Fruit fly (Drosophila melanogaster) whole organism, embryonic: ENCODE measurements around the gene Nup98-96.

Experiments
- ATbp ChIP-seq: fragments of 200-800 bp; sonication (Bioruptor generic); optimal IDR thresholded peaks from 2 replicates; lab custom pipeline; 2017; ENCODE audit warnings: missing biosample characterization, mild to moderate bottlenecking, missing genetic modification characterization, missing genetic modification reagents
- CG10431 ChIP-seq: fragments of 200-800 bp; sonication (Bioruptor generic); optimal IDR thresholded peaks from 3 replicates; lab custom pipeline; 2018; ENCODE audit warnings: missing biosample characterization, mild to moderate bottlenecking, missing genetic modification characterization
- CG13894 ChIP-seq: fragments of 200-800 bp; sonication (Bioruptor generic); optimal IDR thresholded peaks from 3 replicates; lab custom pipeline; 2018; ENCODE audit warnings: missing biosample characterization, mild to moderate bottlenecking, missing genetic modification characterization, moderate library complexity
- CG14441 ChIP-seq: fragments of 200-800 bp; sonication (Bioruptor generic); IDR thresholded peaks from 2 replicates; pipeline ENCODE4 v1.3.6; 2022; ENCODE audit warnings: missing biosample characterization, missing genetic modification characterization
- CG14860 ChIP-seq: fragments of 200-800 bp; sonication (Bioruptor generic); IDR thresholded peaks from 3 replicates; pipeline ENCODE4 v1.3.6; 2022; ENCODE audit warnings: missing biosample characterization, missing genetic modification characterization; ENCODE audit not compliant: partially characterized antibody
- CG17186 ChIP-seq: fragments of 200-800 bp; sonication (Bioruptor generic); optimal IDR thresholded peaks from 3 replicates; lab custom pipeline; 2017; ENCODE audit warnings: missing biosample characterization, missing genetic modification reagents, missing genetic modification characterization
- CG17829 ChIP-seq: fragments of 200-800 bp; optimal IDR thresholded peaks from 2 replicates; lab custom pipeline; 2019; ENCODE audit warnings: missing biosample characterization, mild to moderate bottlenecking, missing genetic modification characterization, moderate library complexity
- CG2889 ChIP-seq: fragments of 200-800 bp; sonication (Bioruptor generic); IDR thresholded peaks from 3 replicates; pipeline ENCODE4 v1.3.6; 2022; ENCODE audit warnings: missing biosample characterization, missing genetic modification characterization
- CG3065 ChIP-seq: fragments of 200-800 bp; sonication (Bioruptor generic); optimal IDR thresholded peaks from 2 replicates; lab custom pipeline; 2016; ENCODE audit warnings: missing biosample characterization, missing genetic modification characterization
- CG32532 ChIP-seq: fragments of 200-800 bp; sonication (Bioruptor generic); IDR thresholded peaks from 2 replicates; pipeline ENCODE4 v1.3.6; 2022; ENCODE audit warnings: missing biosample characterization, missing genetic modification characterization
- CG33213 ChIP-seq: fragments of 200-800 bp; sonication (Bioruptor generic); optimal IDR thresholded peaks from 3 replicates; lab custom pipeline; 2016; ENCODE audit warnings: missing biosample characterization, missing genetic modification characterization
- CG34224 ChIP-seq: fragments of 200-800 bp; sonication (Bioruptor generic); IDR thresholded peaks from 3 replicates; pipeline ENCODE4 v1.3.6; 2022; ENCODE audit warnings: missing biosample characterization, missing genetic modification characterization; ENCODE audit not compliant: partially characterized antibody
- CG42726 ChIP-seq: fragments of 200-800 bp; sonication (Bioruptor generic); IDR thresholded peaks from 2 replicates; pipeline ENCODE4 v1.3.6; 2022; ENCODE audit warnings: missing biosample characterization, missing genetic modification characterization; ENCODE audit not compliant: partially characterized antibody
- CG4820 ChIP-seq: fragments of 200-800 bp; sonication (Bioruptor generic); optimal IDR thresholded peaks from 3 replicates; lab custom pipeline; 2016; ENCODE audit warnings: missing biosample characterization, missing genetic modification characterization
- CG5245 ChIP-seq: fragments of 200-800 bp; sonication (Bioruptor generic); optimal IDR thresholded peaks from 3 replicates; lab custom pipeline; 2016; ENCODE audit warnings: missing biosample characterization, missing genetic modification characterization
- CG7928 ChIP-seq: fragments of 200-800 bp; sonication (Bioruptor generic); optimal IDR thresholded peaks from 2 replicates; lab custom pipeline; 2017; ENCODE audit warnings: missing biosample characterization, mild to moderate bottlenecking, missing genetic modification characterization
- CG7987 ChIP-seq: fragments of 200-800 bp; sonication (Bioruptor generic); optimal IDR thresholded peaks from 2 replicates; lab custom pipeline; 2018; ENCODE audit warnings: missing biosample characterization, mild to moderate bottlenecking, missing genetic modification characterization, moderate library complexity
- CG8290 ChIP-seq, 3 experiments: fragments of 200-800 bp; sonication (Bioruptor generic); optimal IDR thresholded peaks; 2 replicates each; lab custom pipeline; 2016 to 2019; ENCODE audit warnings: missing biosample characterization in 3 of 3, missing genetic modification characterization in 3 of 3, mild to moderate bottlenecking in 2 of 3, moderate library complexity in 1 of 3
- CG9727 ChIP-seq: fragments of 200-800 bp; sonication (Bioruptor generic); optimal IDR thresholded peaks from 3 replicates; lab custom pipeline; 2017; ENCODE audit warnings: missing biosample characterization, mild to moderate bottlenecking, missing genetic modification characterization
- CG9817 ChIP-seq: fragments of 200-800 bp; sonication (Bioruptor generic); optimal IDR thresholded peaks from 2 replicates; lab custom pipeline; 2018; ENCODE audit warnings: missing biosample characterization, mild to moderate bottlenecking, missing genetic modification characterization, moderate library complexity
- CkIIα-i1 ChIP-seq: fragments of 200-800 bp; sonication (Bioruptor generic); IDR thresholded peaks from 2 replicates; pipeline ENCODE4 v1.3.6; 2022; ENCODE audit warnings: missing biosample characterization, missing genetic modification characterization
- Drgx ChIP-seq: fragments of 200-800 bp; sonication (Bioruptor generic); IDR thresholded peaks from 2 replicates; pipeline ENCODE4 v1.3.6; 2022; ENCODE audit warnings: missing biosample characterization, missing genetic modification characterization
- H2.0 ChIP-seq: fragments of 200-800 bp; sonication (Bioruptor generic); IDR thresholded peaks from 2 replicates; pipeline ENCODE4 v1.3.6; 2022; ENCODE audit warnings: missing biosample characterization, missing genetic modification characterization
- NK7.1 ChIP-seq: fragments of 200-800 bp; sonication (Bioruptor generic); optimal IDR thresholded peaks from 3 replicates; lab custom pipeline; 2016; ENCODE audit warnings: missing biosample characterization, missing genetic modification characterization
- Nf-YA ChIP-seq: fragments of 200-800 bp; sonication (Bioruptor generic); IDR thresholded peaks from 2 replicates; pipeline ENCODE4 v1.3.6; 2022; ENCODE audit warnings: missing biosample characterization, missing genetic modification characterization
- Side ChIP-seq: fragments of 200-800 bp; sonication (Bioruptor generic); optimal IDR thresholded peaks from 2 replicates; lab custom pipeline; 2016; ENCODE audit warnings: missing biosample characterization, missing genetic modification characterization
- Sox100B ChIP-seq: fragments of 200-800 bp; sonication (Bioruptor generic); optimal IDR thresholded peaks from 3 replicates; lab custom pipeline; 2018; ENCODE audit warnings: missing biosample characterization, mild to moderate bottlenecking, missing genetic modification characterization
- Sry-δ ChIP-seq: fragments of 200-800 bp; sonication (Bioruptor generic); optimal IDR thresholded peaks from 2 replicates; lab custom pipeline; 2016; ENCODE audit warnings: missing biosample characterization, missing genetic modification characterization
- Xbp1 ChIP-seq: fragments of 200-800 bp; sonication (Bioruptor generic); optimal IDR thresholded peaks from 3 replicates; lab custom pipeline; 2016; ENCODE audit warnings: missing biosample characterization, mild to moderate bottlenecking, missing genetic modification characterization
- ac ChIP-seq: fragments of 200-800 bp; sonication (Bioruptor generic); optimal IDR thresholded peaks from 3 replicates; lab custom pipeline; 2017; ENCODE audit warnings: missing biosample characterization, mild to moderate bottlenecking, missing genetic modification characterization
- bbx ChIP-seq: fragments of 200-800 bp; sonication (Bioruptor generic); IDR thresholded peaks from 2 replicates; pipeline ENCODE4 v1.3.6; 2022; ENCODE audit warnings: missing biosample characterization, missing genetic modification characterization; ENCODE audit not compliant: partially characterized antibody
- bigmax ChIP-seq: fragments of 200-800 bp; sonication (Bioruptor generic); optimal IDR thresholded peaks from 2 replicates; lab custom pipeline; 2018; ENCODE audit warnings: missing biosample characterization, mild to moderate bottlenecking, missing genetic modification characterization
- ci ChIP-seq: fragments of 200-800 bp; sonication (Bioruptor generic); IDR thresholded peaks from 3 replicates; pipeline ENCODE4 v1.3.6; 2022; ENCODE audit warnings: missing biosample characterization, missing genetic modification characterization
- dan ChIP-seq: fragments of 200-800 bp; sonication (Bioruptor generic); IDR thresholded peaks from 2 replicates; pipeline ENCODE4 v1.3.6; 2022; ENCODE audit warnings: missing biosample characterization, missing genetic modification characterization
- dmrt11E ChIP-seq: fragments of 200-800 bp; sonication (Bioruptor generic); optimal IDR thresholded peaks from 3 replicates; lab custom pipeline; 2018; ENCODE audit warnings: missing biosample characterization, mild to moderate bottlenecking, missing genetic modification characterization, moderate library complexity
- esg ChIP-seq: fragments of 200-800 bp; sonication (Bioruptor generic); conservative IDR thresholded peaks from 2 replicates; pipeline ENCODE4 v1.3.6; 2022; ENCODE audit warnings: missing biosample characterization, missing genetic modification characterization
- ewg ChIP-seq: fragments of 200-800 bp; sonication (Bioruptor generic); optimal IDR thresholded peaks from 3 replicates; lab custom pipeline; 2017; ENCODE audit warnings: mild to moderate bottlenecking, missing biosample characterization, missing genetic modification reagents, missing genetic modification characterization
- fd3F ChIP-seq: fragments of 200-800 bp; sonication (Bioruptor generic); optimal IDR thresholded peaks from 2 replicates; lab custom pipeline; 2018; ENCODE audit warnings: missing biosample characterization, mild to moderate bottlenecking, missing genetic modification characterization, moderate library complexity
- nom ChIP-seq: fragments of 200-800 bp; sonication (Bioruptor generic); optimal IDR thresholded peaks from 2 replicates; lab custom pipeline; 2017; ENCODE audit warnings: missing biosample characterization, missing genetic modification characterization, mild to moderate bottlenecking, moderate library complexity, missing genetic modification reagents
- org-1 ChIP-seq: fragments of 200-800 bp; sonication (Bioruptor generic); optimal IDR thresholded peaks from 2 replicates; lab custom pipeline; 2017; ENCODE audit warnings: missing biosample characterization, missing genetic modification characterization
- pho ChIP-seq: fragments of 200-800 bp; sonication (Bioruptor generic); optimal IDR thresholded peaks from 2 replicates; lab custom pipeline; 2016; ENCODE audit warnings: missing biosample characterization, missing genetic modification characterization
- ro ChIP-seq: fragments of 200-800 bp; sonication (Bioruptor generic); IDR thresholded peaks from 2 replicates; pipeline ENCODE4 v1.3.6; 2022; ENCODE audit warnings: missing biosample characterization, missing genetic modification characterization
- sob ChIP-seq: fragments of 200-800 bp; sonication (Bioruptor generic); IDR thresholded peaks from 2 replicates; pipeline ENCODE4 v1.3.6; 2022; ENCODE audit warnings: missing biosample characterization, missing genetic modification characterization
- toy ChIP-seq: fragments of 200-800 bp; sonication (Bioruptor generic); IDR thresholded peaks from 2 replicates; pipeline ENCODE4 v1.3.6; 2022; ENCODE audit warnings: missing biosample characterization, missing genetic modification characterization
- vvl ChIP-seq: fragments of 200-800 bp; sonication (Bioruptor generic); IDR thresholded peaks from 2 replicates; pipeline ENCODE4 v1.3.6; 2022; ENCODE audit warnings: missing biosample characterization, missing genetic modification characterization
- zen ChIP-seq: fragments of 200-800 bp; sonication (Bioruptor generic); optimal IDR thresholded peaks from 3 replicates; lab custom pipeline; 2018; ENCODE audit warnings: missing biosample characterization, mild to moderate bottlenecking, missing genetic modification characterization, moderate library complexity
- zfh1 ChIP-seq: fragments of 200-800 bp; sonication (Bioruptor generic); IDR thresholded peaks from 3 replicates; pipeline ENCODE4 v1.3.6; 2022; ENCODE audit warnings: missing biosample characterization, missing genetic modification characterization

Gene Nup98-96

dm6 chr3R:23782456-23783402, 1.3 kb upstream of the Nup98-96 start (continued):
- TF ChIP-seq dan (GFP tag; lab: Robert Waterston, UW): peak; percentile 77; the same call in 1 of the 2 replicates
- TF ChIP-seq CG10431 (GFP tag; lab: Kevin White, UChicago): peak; percentile 75
- TF ChIP-seq ac (GFP tag; lab: Kevin White, UChicago): peak; percentile 93
- peak; percentile 73 for TF ChIP-seq CG14441 (GFP tag; lab: Robert Waterston, UW)
- TF ChIP-seq toy (GFP tag; lab: Robert Waterston, UW): no peak
- TF ChIP-seq CG8290 (GFP tag; optimal IDR thresholded peaks at IDR 0.05; lab: Kevin White, UChicago): peak; percentile 74
- peak; percentile 79 to 89 for TF ChIP-seq CG8290 (tag; optimal IDR thresholded peaks at IDR 0.05; lab: Kevin White, UChicago)
- TF ChIP-seq CG34224 (GFP tag; lab: Robert Waterston, UW): no peak
- TF ChIP-seq ro (GFP tag; lab: Robert Waterston, UW): peak; percentile 47; the same call in 1 of the 2 replicates
- TF ChIP-seq vvl (GFP tag; lab: Robert Waterston, UW): peak; percentile 94
- TF ChIP-seq esg: peak; percentile 76
- TF ChIP-seq ewg (GFP tag; lab: Kevin White, UChicago): peak; percentile 85
- peak; percentile 62 for TF ChIP-seq Nf-YA
- TF ChIP-seq CG9817: peak; percentile 32
- peak; percentile 93 for TF ChIP-seq CG9727 (GFP tag; lab: Kevin White, UChicago)
- TF ChIP-seq NK7.1: peak; percentile 68
- peak; percentile 81 for TF ChIP-seq CG5245 (GFP tag; lab: Kevin White, UChicago)
- TF ChIP-seq CG32532: peak; percentile 30
- TF ChIP-seq sob (GFP tag; lab: Robert Waterston, UW): peak; percentile 21
- TF ChIP-seq ATbp (GFP tag; lab: Kevin White, UChicago): peak; percentile 89
- peak; percentile 9 for TF ChIP-seq CG13894
- TF ChIP-seq Side: peak; percentile 55
- peak; percentile 91 for TF ChIP-seq Xbp1
- TF ChIP-seq CG42726 (GFP tag; lab: Robert Waterston, UW): no peak
- peak; percentile 47 for TF ChIP-seq bigmax (GFP tag; lab: Kevin White, UChicago)
- TF ChIP-seq CG3065 (GFP tag; lab: Kevin White, UChicago): peak; percentile 51
- TF ChIP-seq CG4820 (GFP tag; lab: Kevin White, UChicago): peak; percentile 91
- peak; percentile 46 for TF ChIP-seq nom (GFP tag; lab: Kevin White, UChicago)
- peak; percentile 95 for TF ChIP-seq CG17829 (tag; lab: Kevin White, UChicago)
- TF ChIP-seq fd3F (GFP tag; lab: Kevin White, UChicago): peak; percentile 17
- peak; percentile 32 for TF ChIP-seq CG17186 (GFP tag; lab: Kevin White, UChicago)
- TF ChIP-seq CG33213: peak; percentile 39
- TF ChIP-seq Sry-δ (GFP tag; lab: Kevin White, UChicago): peak; percentile 27
- peak; percentile 5; the same call in 1 of the 2 replicates for TF ChIP-seq CkIIα-i1 (GFP tag; lab: Robert Waterston, UW)
- peak; percentile 88 for TF ChIP-seq CG7987 (GFP tag; lab: Kevin White, UChicago)
- TF ChIP-seq CG14860: no peak
- peak; percentile 88 for TF ChIP-seq Drgx
- peak; percentile 67; the same call in 2 of the 3 replicates for TF ChIP-seq CG2889 (GFP tag; lab: Robert Waterston, UW)
- peak; percentile 92 for TF ChIP-seq zen
- TF ChIP-seq bbx (GFP tag; lab: Robert Waterston, UW): no peak
- peak; percentile 85 for TF ChIP-seq H2.0 (GFP tag; lab: Robert Waterston, UW)
- peak; percentile 9 for TF ChIP-seq pho (GFP tag; lab: Kevin White, UChicago)
- TF ChIP-seq ci: peak; percentile 90
- peak; percentile 95 for TF ChIP-seq zfh1 (GFP tag; lab: Robert Waterston, UW)
- peak; percentile 78 for TF ChIP-seq org-1 (GFP tag; lab: Kevin White, UChicago)
- peak; percentile 98 for TF ChIP-seq dmrt11E (tag; lab: Kevin White, UChicago)
- peak; percentile 12 for TF ChIP-seq CG7928
- peak; percentile 87 for TF ChIP-seq Sox100B (GFP tag; lab: Kevin White, UChicago)
